Fruit fly (Drosophila melanogaster) whole organism, embryonic: Measurements from ENCODE around the gene CG15891.

Experiments
- Adf1 ChIP-seq: fragments of 200-800 bp; sonication (Bioruptor generic); IDR thresholded peaks from 2 replicates; pipeline ENCODE4 v1.3.6; 2022; ENCODE audit warnings: missing biosample characterization, missing genetic modification characterization
- Atf-2 ChIP-seq: fragments of 200-800 bp; sonication (Bioruptor generic); optimal IDR thresholded peaks from 2 replicates; lab custom pipeline; 2016; ENCODE audit warnings: missing biosample characterization, missing genetic modification characterization
- B-H2 ChIP-seq: fragments of 200-800 bp; sonication (Bioruptor generic); optimal IDR thresholded peaks from 2 replicates; lab custom pipeline; 2018; ENCODE audit warnings: missing biosample characterization, mild to moderate bottlenecking, missing genetic modification characterization
- BEAF-32 ChIP-seq: fragments of 200-800 bp; sonication (Bioruptor generic); optimal IDR thresholded peaks from 3 replicates; lab custom pipeline; 2017; ENCODE audit warnings: missing biosample characterization, missing genetic modification characterization, mild to moderate bottlenecking, moderate library complexity, missing genetic modification reagents
- BtbVII ChIP-seq: fragments of 200-800 bp; sonication (Bioruptor generic); optimal IDR thresholded peaks from 3 replicates; lab custom pipeline; 2017; ENCODE audit warnings: missing biosample characterization, mild to moderate bottlenecking, missing genetic modification characterization
- CG10274 ChIP-seq: fragments of 200-800 bp; sonication (Bioruptor generic); optimal IDR thresholded peaks from 3 replicates; lab custom pipeline; 2017; ENCODE audit warnings: missing biosample characterization, mild to moderate bottlenecking, missing genetic modification characterization
- CG12219 ChIP-seq: fragments of 200-800 bp; sonication (Bioruptor generic); optimal IDR thresholded peaks from 3 replicates; lab custom pipeline; 2018; ENCODE audit warnings: missing biosample characterization, mild to moderate bottlenecking, missing genetic modification characterization
- CG12299 ChIP-seq: fragments of 200-800 bp; sonication (Bioruptor generic); optimal IDR thresholded peaks from 2 replicates; lab custom pipeline; 2018; ENCODE audit warnings: missing biosample characterization, mild to moderate bottlenecking, missing genetic modification characterization
- CG12391 ChIP-seq: fragments of 200-800 bp; sonication (Bioruptor generic); optimal IDR thresholded peaks from 3 replicates; lab custom pipeline; 2018; ENCODE audit warnings: missing biosample characterization, mild to moderate bottlenecking, missing genetic modification characterization, moderate library complexity
- CG1529 ChIP-seq: fragments of 200-800 bp; sonication (Bioruptor generic); optimal IDR thresholded peaks from 3 replicates; lab custom pipeline; 2018; ENCODE audit warnings: missing biosample characterization, missing genetic modification characterization
- CG15601 ChIP-seq: fragments of 200-800 bp; sonication (Bioruptor generic); optimal IDR thresholded peaks from 3 replicates; lab custom pipeline; 2019; ENCODE audit warnings: missing biosample characterization, mild to moderate bottlenecking, missing genetic modification characterization, moderate library complexity
- CG2199 ChIP-seq: fragments of 200-800 bp; sonication (Bioruptor generic); IDR thresholded peaks from 3 replicates; pipeline ENCODE4 v1.3.6; 2022; ENCODE audit warnings: missing biosample characterization, missing genetic modification characterization
- CG2202 ChIP-seq: fragments of 200-800 bp; sonication (Bioruptor generic); optimal IDR thresholded peaks from 2 replicates; lab custom pipeline; 2018; ENCODE audit warnings: missing biosample characterization, mild to moderate bottlenecking, missing genetic modification characterization
- CG34224 ChIP-seq: fragments of 200-800 bp; sonication (Bioruptor generic); IDR thresholded peaks from 3 replicates; pipeline ENCODE4 v1.3.6; 2022; ENCODE audit warnings: missing biosample characterization, missing genetic modification characterization; ENCODE audit not compliant: partially characterized antibody
- CG4854 ChIP-seq: fragments of 200-800 bp; sonication (Bioruptor generic); optimal IDR thresholded peaks from 2 replicates; lab custom pipeline; 2016; ENCODE audit warnings: missing biosample characterization, missing genetic modification characterization, inconsistent platforms
- CG6791 ChIP-seq: fragments of 200-800 bp; sonication (Bioruptor generic); IDR thresholded peaks from 3 replicates; pipeline ENCODE4 v1.3.6; 2022; ENCODE audit warnings: missing biosample characterization, missing genetic modification characterization; ENCODE audit not compliant: partially characterized antibody
- CG9797 ChIP-seq: fragments of 200-800 bp; sonication (Bioruptor generic); optimal IDR thresholded peaks from 3 replicates; lab custom pipeline; 2018; ENCODE audit warnings: missing biosample characterization, mild to moderate bottlenecking, missing genetic modification characterization
- Camta ChIP-seq: fragments of 200-800 bp; sonication (Bioruptor generic); optimal IDR thresholded peaks from 2 replicates; lab custom pipeline; 2016; ENCODE audit warnings: missing biosample characterization, missing genetic modification characterization
- CkIIα-i1 ChIP-seq: fragments of 200-800 bp; sonication (Bioruptor generic); IDR thresholded peaks from 2 replicates; pipeline ENCODE4 v1.3.6; 2022; ENCODE audit warnings: missing biosample characterization, missing genetic modification characterization
- D19A ChIP-seq: fragments of 200-800 bp; optimal IDR thresholded peaks from 3 replicates; lab custom pipeline; 2019; ENCODE audit warnings: missing biosample characterization, mild to moderate bottlenecking, missing genetic modification characterization, moderate library complexity
- Dfd ChIP-seq, 2 experiments: fragments of >200 bp; optimal IDR thresholded peaks; 2 replicates each; lab custom pipeline; 2017; ENCODE audit warnings: missing biosample characterization in 2 of 2, missing genetic modification characterization in 2 of 2
- Drgx ChIP-seq: fragments of 200-800 bp; sonication (Bioruptor generic); IDR thresholded peaks from 2 replicates; pipeline ENCODE4 v1.3.6; 2022; ENCODE audit warnings: missing biosample characterization, missing genetic modification characterization
- Fer1 ChIP-seq: fragments of 200-800 bp; sonication (Bioruptor generic); optimal IDR thresholded peaks from 2 replicates; lab custom pipeline; 2017; ENCODE audit warnings: missing biosample characterization, mild to moderate bottlenecking, missing genetic modification characterization
- Kr ChIP-seq: fragments of 200-800 bp; sonication (Bioruptor generic); optimal IDR thresholded peaks from 2 replicates; lab custom pipeline; 2017; ENCODE audit warnings: missing biosample characterization, mild to moderate bottlenecking, missing genetic modification characterization
- MBD-R2 ChIP-seq: fragments of 200-800 bp; sonication (Bioruptor generic); IDR thresholded peaks from 2 replicates; pipeline ENCODE4 v1.3.6; 2022; ENCODE audit warnings: missing biosample characterization, missing genetic modification characterization
- Mrtf ChIP-seq: fragments of 200-800 bp; sonication (Bioruptor generic); IDR thresholded peaks from 3 replicates; pipeline ENCODE4 v1.3.6; 2022; ENCODE audit warnings: missing biosample characterization, missing genetic modification characterization
- Stat92E ChIP-seq, 3 experiments: fragments of >200 bp in 2 of 3; fragments of 200-800 bp in 1 of 3; sonication (Bioruptor generic) in 1 of 3; optimal IDR thresholded peaks; 2 replicates each; lab custom pipeline; 2017 to 2019; ENCODE audit warnings: missing biosample characterization in 3 of 3, missing genetic modification characterization in 3 of 3, mild to moderate bottlenecking in 1 of 3, moderate library complexity in 1 of 3
- abd-A ChIP-seq: fragments of 200-800 bp; sonication (Bioruptor generic); optimal IDR thresholded peaks from 3 replicates; lab custom pipeline; 2019; ENCODE audit warnings: missing biosample characterization, mild to moderate bottlenecking, missing genetic modification characterization, moderate library complexity
- ap ChIP-seq: fragments of 200-800 bp; sonication (Bioruptor generic); IDR thresholded peaks from 2 replicates; pipeline ENCODE4 v1.3.6; 2022; ENCODE audit warnings: missing biosample characterization, missing genetic modification characterization
- bowl ChIP-seq: fragments of 200-800 bp; sonication (Bioruptor generic); IDR thresholded peaks from 2 replicates; pipeline ENCODE4 v1.3.6; 2022; ENCODE audit warnings: missing biosample characterization, missing genetic modification characterization
- crp ChIP-seq, 2 experiments: fragments of 200-800 bp; sonication (Bioruptor generic); optimal IDR thresholded peaks; 2 replicates in 1 of 2; 3 replicates in 1 of 2; lab custom pipeline; 2017; ENCODE audit warnings: missing biosample characterization in 2 of 2, missing genetic modification characterization in 2 of 2, mild to moderate bottlenecking in 1 of 2, moderate library complexity in 1 of 2
- dati ChIP-seq: fragments of 200-800 bp; sonication (Bioruptor generic); IDR thresholded peaks from 2 replicates; pipeline ENCODE4 v1.3.6; 2022; ENCODE audit warnings: missing biosample characterization, missing genetic modification characterization
- exex ChIP-seq: fragments of 200-800 bp; sonication (Bioruptor generic); optimal IDR thresholded peaks from 4 replicates; lab custom pipeline; 2018; ENCODE audit warnings: missing biosample characterization, mild to moderate bottlenecking, missing genetic modification characterization, moderate library complexity
- fd102C ChIP-seq: fragments of 200-800 bp; sonication (Bioruptor generic); optimal IDR thresholded peaks from 2 replicates; lab custom pipeline; 2018; ENCODE audit warnings: missing biosample characterization, mild to moderate bottlenecking, missing genetic modification characterization, moderate library complexity
- gt ChIP-seq: fragments of 200-800 bp; sonication (Bioruptor generic); IDR thresholded peaks from 2 replicates; pipeline ENCODE4 v1.3.6; 2022; ENCODE audit warnings: missing biosample characterization, missing genetic modification characterization
- ind ChIP-seq: fragments of 200-800 bp; sonication (Bioruptor generic); optimal IDR thresholded peaks from 3 replicates; lab custom pipeline; 2016; ENCODE audit warnings: missing biosample characterization, missing genetic modification characterization
- kah ChIP-seq: fragments of 200-800 bp; sonication (Bioruptor generic); optimal IDR thresholded peaks from 2 replicates; lab custom pipeline; 2018; ENCODE audit warnings: missing biosample characterization, mild to moderate bottlenecking, missing genetic modification characterization
- knrl ChIP-seq: fragments of 200-800 bp; sonication (Bioruptor generic); IDR thresholded peaks from 3 replicates; pipeline ENCODE4 v1.3.6; 2022; ENCODE audit warnings: missing biosample characterization, missing genetic modification characterization; ENCODE audit not compliant: partially characterized antibody
- lab ChIP-seq: fragments of 200-800 bp; sonication (Bioruptor generic); optimal IDR thresholded peaks from 3 replicates; lab custom pipeline; 2017; ENCODE audit warnings: missing biosample characterization, missing genetic modification characterization, mild to moderate bottlenecking, moderate library complexity, missing genetic modification reagents
- oc ChIP-seq: fragments of 200-800 bp; sonication (Bioruptor generic); optimal IDR thresholded peaks from 2 replicates; lab custom pipeline; 2018; ENCODE audit warnings: missing biosample characterization, mild to moderate bottlenecking, missing genetic modification characterization, moderate library complexity
- odd ChIP-seq: fragments of 200-800 bp; sonication (Bioruptor generic); optimal IDR thresholded peaks from 2 replicates; lab custom pipeline; 2017; ENCODE audit warnings: missing biosample characterization, mild to moderate bottlenecking, missing genetic modification characterization
- pros ChIP-seq: fragments of 200-800 bp; sonication (Bioruptor generic); optimal IDR thresholded peaks from 3 replicates; lab custom pipeline; 2019; ENCODE audit warnings: missing biosample characterization, mild to moderate bottlenecking, missing genetic modification characterization, moderate library complexity
- row ChIP-seq: fragments of 200-800 bp; sonication (Bioruptor generic); IDR thresholded peaks from 3 replicates; pipeline ENCODE4 v1.3.6; 2022; ENCODE audit warnings: missing biosample characterization, missing genetic modification characterization
- scrt ChIP-seq: fragments of 200-800 bp; sonication (Bioruptor generic); optimal IDR thresholded peaks from 2 replicates; lab custom pipeline; 2018; ENCODE audit warnings: missing biosample characterization, mild to moderate bottlenecking, missing genetic modification characterization, moderate library complexity
- sima ChIP-seq: fragments of 200-800 bp; sonication (Bioruptor generic); optimal IDR thresholded peaks from 2 replicates; lab custom pipeline; 2016; ENCODE audit warnings: missing biosample characterization, missing genetic modification characterization
- slp2 ChIP-seq: fragments of 200-800 bp; sonication (Bioruptor generic); optimal IDR thresholded peaks from 2 replicates; lab custom pipeline; 2016; ENCODE audit warnings: missing biosample characterization, missing genetic modification characterization
- stwl ChIP-seq: fragments of 200-800 bp; sonication (Bioruptor generic); optimal IDR thresholded peaks from 3 replicates; lab custom pipeline; 2018; ENCODE audit warnings: missing biosample characterization, mild to moderate bottlenecking, missing genetic modification characterization, moderate library complexity
- tap ChIP-seq: fragments of 200-800 bp; optimal IDR thresholded peaks from 3 replicates; lab custom pipeline; 2019; ENCODE audit warnings: missing biosample characterization, mild to moderate bottlenecking, missing genetic modification characterization, moderate library complexity
- tll ChIP-seq, 2 experiments: fragments of 200-800 bp in 1 of 2; fragments of >200 bp in 1 of 2; sonication (Bioruptor generic) in 1 of 2; optimal IDR thresholded peaks; 2 replicates each; lab custom pipeline; 2017 to 2019; ENCODE audit warnings: missing biosample characterization in 2 of 2, missing genetic modification characterization in 2 of 2, mild to moderate bottlenecking in 1 of 2, moderate library complexity in 1 of 2
- wdn ChIP-seq: fragments of 200-800 bp; sonication (Bioruptor generic); IDR thresholded peaks from 2 replicates; pipeline ENCODE4 v1.3.6; 2022; ENCODE audit warnings: missing biosample characterization, missing genetic modification characterization
- zen2 ChIP-seq: fragments of 200-800 bp; sonication (Bioruptor generic); IDR thresholded peaks from 3 replicates; pipeline ENCODE4 v1.3.6; 2022; ENCODE audit warnings: missing biosample characterization, missing genetic modification characterization; ENCODE audit not compliant: partially characterized antibody

Gene CG15891

DNA sequence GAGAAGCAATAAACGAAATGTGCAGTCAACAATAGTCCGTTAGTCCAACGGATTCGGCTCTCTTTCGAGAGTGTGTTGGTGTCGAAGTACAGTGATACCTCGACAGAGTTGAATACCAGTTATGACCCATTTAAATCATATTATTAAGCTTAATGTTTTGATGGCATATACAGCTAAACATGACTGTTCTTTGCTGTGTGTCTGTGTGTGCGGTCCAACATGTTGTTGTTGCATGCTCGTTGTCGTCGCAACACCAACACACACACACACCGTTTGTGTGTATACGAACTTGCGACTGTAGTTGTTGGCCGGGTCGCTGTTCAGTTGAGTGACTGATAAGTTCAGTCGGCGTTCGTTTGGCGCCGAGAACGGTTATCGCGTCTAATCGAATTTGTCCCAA lies 13.7 kb upstream of the CG15891 start, which contains the start of gene CG15894 (continued):
- TF ChIP-seq CG6791 (GFP tag; lab: Robert Waterston, UW) (no peak), Dfd (GFP tag; optimal IDR thresholded peaks at IDR 0.05; lab: Kevin White, UChicago) (no peak), Camta (GFP tag; lab: Kevin White, UChicago) (no peak), BEAF-32 (GFP tag; lab: Kevin White, UChicago) (no peak), dati (no peak), Fer1 (GFP tag; lab: Kevin White, UChicago) (peak; percentile 26), abd-A (tag; lab: Kevin White, UChicago) (peak; percentile 40), Kr (GFP tag; lab: Kevin White, UChicago) (no peak), Stat92E (GFP tag; optimal IDR thresholded peaks at IDR 0.05; lab: Kevin White, UChicago) (no peak), zen2 (no peak), CG34224 (GFP tag; lab: Robert Waterston, UW) (no peak), ap (no peak), row (GFP tag; lab: Robert Waterston, UW) (peak; percentile 64), crp (GFP tag; optimal IDR thresholded peaks at IDR 0.05; lab: Kevin White, UChicago) (no peak), tap (no peak), CG15601 (tag; lab: Kevin White, UChicago) (no peak), odd (GFP tag; lab: Kevin White, UChicago) (no peak), CG4854 (GFP tag; lab: Kevin White, UChicago) (no peak), CG12299 (tag; lab: Kevin White, UChicago) (no peak), Drgx (GFP tag; lab: Robert Waterston, UW) (peak; percentile 38; the same call in 1 of the 2 replicates), CG1529 (GFP tag; lab: Kevin White, UChicago) (no peak), ind (GFP tag; lab: Kevin White, UChicago) (peak; percentile 1), gt (GFP tag; lab: Robert Waterston, UW) (no peak), exex (tag; lab: Kevin White, UChicago) (no peak), kah (GFP tag; lab: Kevin White, UChicago) (no peak), tll (GFP tag; optimal IDR thresholded peaks at IDR 0.05; lab: Kevin White, UChicago) (no peak), D19A (tag; lab: Kevin White, UChicago) (no peak), CG12391 (tag; lab: Kevin White, UChicago) (no peak), CG10274 (GFP tag; lab: Kevin White, UChicago) (no peak), MBD-R2 (no peak), CG12219 (GFP tag; lab: Kevin White, UChicago) (peak; percentile 63), Atf-2 (no peak), Adf1 (GFP tag; lab: Robert Waterston, UW) (no peak), B-H2 (GFP tag; lab: Kevin White, UChicago) (no peak), CG2202 (tag; lab: Kevin White, UChicago) (no peak), sima (no peak), CG2199 (GFP tag; lab: Robert Waterston, UW) (no peak), slp2 (GFP tag; lab: Kevin White, UChicago) (no peak), CG9797 (GFP tag; lab: Kevin White, UChicago) (no peak), bowl (GFP tag; lab: Robert Waterston, UW) (no peak), Mrtf (no peak), pros (GFP tag; lab: Kevin White, UChicago) (no peak), scrt (GFP tag; lab: Kevin White, UChicago) (no peak), fd102C (no peak), BtbVII (GFP tag; lab: Kevin White, UChicago) (no peak), knrl (no peak), CkIIα-i1 (GFP tag; lab: Robert Waterston, UW) (no peak), stwl (tag; lab: Kevin White, UChicago) (no peak), oc (tag; lab: Kevin White, UChicago) (no peak), lab (GFP tag; lab: Kevin White, UChicago) (peak; percentile 29), wdn (no peak)
